Worm (Caenorhabditis elegans) whole organism, early embryonic: ENCODE measurements around the gene btb-2.

Experiments
- ceh-36 ChIP-seq: sonication (generic microtip); optimal IDR thresholded peaks from 2 replicates; lab custom pipeline; 2016; ENCODE audit warnings: missing genetic modification characterization, inconsistent platforms, missing compliant biosample characterization
- tbx-37 ChIP-seq: fragments of 200-800 bp; sonication (Bioruptor generic); conservative IDR thresholded peaks from 2 replicates; pipeline ENCODE4 v1.3.6; 2022; ENCODE audit warnings: missing genetic modification reagents, missing genetic modification characterization, missing compliant biosample characterization

DNA sequence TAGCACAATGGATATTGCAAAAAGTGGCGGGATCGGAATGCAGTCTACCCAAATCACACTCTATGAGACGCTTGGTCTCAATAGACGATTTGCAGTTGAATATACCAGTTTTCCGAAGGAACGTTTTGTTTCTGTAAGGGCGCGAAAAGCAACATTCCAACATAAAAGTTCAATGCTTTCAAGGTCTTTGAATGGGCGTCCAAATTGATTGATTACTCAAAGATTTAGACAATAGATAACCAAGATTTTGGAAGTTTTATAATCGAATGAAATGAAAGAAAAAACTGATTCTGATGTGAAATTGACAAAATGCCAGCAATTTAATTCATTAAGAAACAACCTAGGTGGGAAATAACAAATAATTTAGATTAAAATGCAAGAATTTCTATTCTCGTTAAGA, 17.4 kb downstream of the btb-2 start:
- no peak for TF ChIP-seq ceh-36 (tag; lab: Kevin White, UChicago)
- no peak for TF ChIP-seq tbx-37 (GFP tag; lab: Robert Waterston, UW)
